Fruit fly (Drosophila melanogaster) whole organism, prepupa: Measurements from ENCODE around the gene Nepl19.

ENCODE experiments used
- CG11294 ChIP-seq: fragments of 200-800 bp; sonication (Bioruptor generic); IDR thresholded peaks from 2 replicates; pipeline ENCODE4 v1.3.6; 2022; ENCODE audit warnings: missing biosample characterization, missing genetic modification characterization
- CG15336 ChIP-seq: fragments of 200-800 bp; sonication (Bioruptor generic); IDR thresholded peaks from 2 replicates; pipeline ENCODE4 v1.3.6; 2022; ENCODE audit warnings: missing biosample characterization, missing genetic modification characterization
- CG3919 ChIP-seq: fragments of 200-800 bp; sonication (Bioruptor generic); optimal IDR thresholded peaks from 3 replicates; lab custom pipeline; 2016; ENCODE audit warnings: missing biosample characterization, missing genetic modification characterization
- CG6163 ChIP-seq: fragments of 200-800 bp; sonication (Bioruptor generic); IDR thresholded peaks from 3 replicates; pipeline ENCODE4 v1.3.6; 2022; ENCODE audit warnings: missing biosample characterization, missing genetic modification characterization
- Ets21C ChIP-seq: fragments of 200-800 bp; sonication (Bioruptor generic); optimal IDR thresholded peaks from 3 replicates; lab custom pipeline; 2016; ENCODE audit warnings: missing biosample characterization, missing genetic modification characterization
- achi ChIP-seq: fragments of 200-800 bp; sonication (Bioruptor generic); optimal IDR thresholded peaks from 3 replicates; lab custom pipeline; 2016; ENCODE audit warnings: missing biosample characterization, missing genetic modification characterization
- dsx ChIP-seq: fragments of 200-800 bp; optimal IDR thresholded peaks from 3 replicates; lab custom pipeline; 2019; ENCODE audit warnings: missing biosample characterization, mild to moderate bottlenecking, missing genetic modification characterization, moderate library complexity; ENCODE audit not compliant: poor library complexity, severe bottlenecking
- lz ChIP-seq: fragments of 200-800 bp; sonication (Bioruptor generic); optimal IDR thresholded peaks from 3 replicates; lab custom pipeline; 2016; ENCODE audit warnings: missing biosample characterization, missing genetic modification characterization
- salr ChIP-seq, 2 experiments: fragments of 200-800 bp; sonication (Bioruptor generic); optimal IDR thresholded peaks; 3 replicates each; lab custom pipeline; 2016 to 2018; ENCODE audit warnings: missing biosample characterization in 2 of 2, missing genetic modification characterization in 2 of 2, mild to moderate bottlenecking in 1 of 2
- spab ChIP-seq: fragments of 200-800 bp; sonication (Bioruptor generic); optimal IDR thresholded peaks from 2 replicates; lab custom pipeline; 2017; ENCODE audit warnings: missing biosample characterization, mild to moderate bottlenecking, missing genetic modification characterization, missing genetic modification reagents

DNA sequence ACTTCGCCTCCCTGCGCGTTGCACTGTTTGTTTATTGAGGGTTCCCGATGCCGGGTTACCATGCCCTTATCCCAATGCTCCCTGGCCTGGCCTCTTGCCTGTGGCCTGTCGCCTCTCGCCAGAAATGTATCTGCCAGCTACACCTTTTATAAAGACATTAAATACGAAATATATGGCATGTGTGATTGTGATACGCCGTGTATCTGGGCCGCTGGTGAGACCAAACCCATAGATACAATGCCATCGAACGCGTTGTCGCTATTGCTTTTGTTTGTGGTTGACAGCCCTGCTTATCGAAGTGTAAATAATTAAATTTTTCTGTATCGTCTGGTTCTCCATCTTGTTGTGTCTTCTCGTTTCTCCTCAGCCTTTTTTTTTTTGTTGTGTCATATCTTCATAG is 19.3 kb downstream of the Nepl19 start:
- TF ChIP-seq CG11294, result no peak
- TF ChIP-seq Ets21C (GFP tag; lab: Kevin White, UChicago), result no peak
- no peak for TF ChIP-seq achi (GFP tag; lab: Kevin White, UChicago)
- no peak for TF ChIP-seq CG15336 (GFP tag; lab: Robert Waterston, UW)
- TF ChIP-seq CG6163 (GFP tag; lab: Robert Waterston, UW), result no peak
- peak; percentile 12 for TF ChIP-seq dsx (GFP tag; lab: Kevin White, UChicago)
- no peak for TF ChIP-seq lz (GFP tag; lab: Kevin White, UChicago)
- no peak for TF ChIP-seq CG3919
- no peak for TF ChIP-seq spab (GFP tag; lab: Kevin White, UChicago)
- TF ChIP-seq salr (GFP tag; optimal IDR thresholded peaks at IDR 0.05; lab: Kevin White, UChicago), result no peak
